Fruit fly (Drosophila melanogaster) whole organism, wandering third instar larva: ENCODE results near the gene Qsox2.

Experiments used
- OdsH ChIP-seq: fragments of 200-800 bp; sonication (Bioruptor generic); optimal IDR thresholded peaks from 2 replicates; lab custom pipeline; 2016; ENCODE audit warnings: missing biosample characterization, mild to moderate bottlenecking, missing genetic modification characterization
- Vsx2 ChIP-seq: fragments of 200-300, 225-300 bp; sonication (Bioruptor generic); optimal IDR thresholded peaks from 2 replicates; lab custom pipeline; 2018; ENCODE audit warnings: missing biosample characterization, missing genetic modification characterization; ENCODE audit not compliant: partially characterized antibody
- fru ChIP-seq: fragments of 200-800 bp; sonication (Bioruptor generic); optimal IDR thresholded peaks from 3 replicates; lab custom pipeline; 2016; ENCODE audit warnings: missing biosample characterization, mild to moderate bottlenecking, missing genetic modification characterization
- lola ChIP-seq: fragments of >200 bp; optimal IDR thresholded peaks from 2 replicates; lab custom pipeline; 2017; ENCODE audit warnings: missing biosample characterization, missing genetic modification characterization
- psq ChIP-seq: fragments of 200-800 bp; sonication (Bioruptor generic); optimal IDR thresholded peaks from 3 replicates; lab custom pipeline; 2017; ENCODE audit warnings: missing biosample characterization, mild to moderate bottlenecking, missing genetic modification characterization, moderate library complexity

dm6 chr3R:21890739-21891138, 22.8 kb upstream of the Qsox2 start:
- TF ChIP-seq fru (GFP tag; lab: Kevin White, UChicago) (no peak), psq (GFP tag; lab: Kevin White, UChicago) (no peak), lola (GFP tag; lab: Kevin White, UChicago) (no peak), OdsH (GFP tag; lab: Kevin White, UChicago) (no peak), Vsx2 (GFP tag; lab: Kevin White, UChicago) (no peak)
